Worm (Caenorhabditis elegans) whole organism, late embryonic: Measurements from ENCODE around the gene ceh-53.

Experiments used
- ceh-31 ChIP-seq: sonication (generic microtip); optimal IDR thresholded peaks from 2 replicates; lab custom pipeline; 2016; ENCODE audit warnings: missing genetic modification characterization, missing compliant biosample characterization
- ets-4 ChIP-seq: sonication (generic microtip); optimal IDR thresholded peaks from 2 replicates; lab custom pipeline; 2016; ENCODE audit warnings: missing genetic modification characterization, missing compliant biosample characterization
- eyg-1 ChIP-seq: sonication (generic microtip); optimal IDR thresholded peaks from 2 replicates; lab custom pipeline; 2016; ENCODE audit warnings: missing genotype, missing genetic modification characterization, missing compliant biosample characterization
- hlh-6 ChIP-seq: sonication (generic microtip); optimal IDR thresholded peaks from 2 replicates; lab custom pipeline; 2016; ENCODE audit warnings: missing genotype, missing genetic modification characterization, missing compliant biosample characterization
- pag-3 ChIP-seq: sonication (generic microtip); optimal IDR thresholded peaks from 2 replicates; lab custom pipeline; 2016; ENCODE audit warnings: missing compliant biosample characterization, missing genetic modification characterization, borderline replicate concordance
- pat-9 ChIP-seq: fragments of 200-800 bp; sonication (Bioruptor generic); optimal IDR thresholded peaks from 2 replicates; lab custom pipeline; 2018; ENCODE audit warnings: mild to moderate bottlenecking, missing genetic modification characterization, moderate library complexity, missing compliant biosample characterization
- pha-4 ChIP-seq: fragments of 150-350 bp; optimal IDR thresholded peaks from 2 replicates; lab custom pipeline; 2018; ENCODE audit warnings: missing biosample characterization, missing genetic modification reagents, missing genetic modification characterization
- pqm-1 ChIP-seq: sonication (generic microtip); optimal IDR thresholded peaks from 2 replicates; lab custom pipeline; 2016; ENCODE audit warnings: missing genetic modification characterization, missing compliant biosample characterization
- sox-4 ChIP-seq: sonication (generic microtip); optimal IDR thresholded peaks from 2 replicates; lab custom pipeline; 2017; ENCODE audit warnings: mild to moderate bottlenecking, missing genetic modification characterization, inconsistent platforms, missing compliant biosample characterization
- unc-3 ChIP-seq, 2 experiments: fragments of 200-800 bp in 1 of 2; sonication (Bioruptor generic) in 1 of 2; sonication (generic microtip) in 1 of 2; conservative IDR thresholded peaks in 1 of 2; optimal IDR thresholded peaks in 1 of 2; 2 replicates each; pipeline versions ENCODE4 v1.3.6 to Lab custom; 2016 to 2022; ENCODE audit warnings: missing compliant biosample characterization in 2 of 2, missing genetic modification characterization in 2 of 2, missing genetic modification reagents in 1 of 2
- unc-86 ChIP-seq: sonication (generic microtip); optimal IDR thresholded peaks from 2 replicates; lab custom pipeline; 2016; ENCODE audit warnings: missing genetic modification characterization, missing compliant biosample characterization

- TF ChIP-seq pha-4 (tag; lab: Kevin White, UChicago) (no peak), pqm-1 (tag; lab: Kevin White, UChicago) (no peak), unc-3 (GFP tag; conservative IDR thresholded peaks at IDR 0.05; lab: Robert Waterston, UW) (no peak), unc-3 (tag; optimal IDR thresholded peaks at IDR 0.05; lab: Kevin White, UChicago) (no peak), hlh-6 (no peak), pag-3 (tag; lab: Kevin White, UChicago) (no peak), ets-4 (no peak), unc-86 (tag; lab: Kevin White, UChicago) (no peak), sox-4 (no peak), ceh-31 (tag; lab: Kevin White, UChicago) (no peak), eyg-1 (tag; lab: Kevin White, UChicago) (no peak), pat-9 (tag; lab: Kevin White, UChicago) (no peak)
These were observed 44.7 kb upstream of the ceh-53 start, which contains the start of gene srz-23 for ce11 chrIV:3453346-3453745.
